Worm (Caenorhabditis elegans) whole organism, L4 larva: ENCODE measurements around the gene lin-24.
A peak's percentile ranks its signal among the peaks of the same experiment; 100 is the strongest.

Source experiments
- F44E2.7 ChIP-seq: fragments of 200-800 bp; sonication (Bioruptor generic); IDR thresholded peaks from 2 replicates; pipeline ENCODE4 v2.1.2; 2022; ENCODE audit warnings: missing genetic modification characterization, missing compliant biosample characterization
- T26A8.4 ChIP-seq: fragments of 200-800 bp; sonication (Bioruptor generic); IDR thresholded peaks from 2 replicates; pipeline ENCODE4 v1.3.6; 2022; ENCODE audit warnings: missing genetic modification characterization, missing compliant biosample characterization
- Y48G9A.11 ChIP-seq: fragments of 200-800 bp; sonication (Bioruptor generic); IDR thresholded peaks from 2 replicates; pipeline ENCODE4 v1.3.6; 2022; ENCODE audit warnings: missing genetic modification reagents, missing genetic modification characterization, missing compliant biosample characterization
- Y5F2A.4 ChIP-seq: fragments of 200-800 bp; sonication (Bioruptor generic); optimal IDR thresholded peaks from 2 replicates; lab custom pipeline; 2018; ENCODE audit warnings: mild to moderate bottlenecking, missing genetic modification characterization, missing compliant biosample characterization
- ZK337.2 ChIP-seq: fragments of 200-800 bp; sonication (Bioruptor generic); IDR thresholded peaks from 2 replicates; pipeline ENCODE4 v1.3.6; 2022; ENCODE audit warnings: missing genetic modification reagents, missing genetic modification characterization, missing compliant biosample characterization
- aha-1 ChIP-seq: fragments of 150-350 bp; peaks from one replicate; lab custom pipeline; 2014; ENCODE audit warnings: missing biosample characterization, missing genetic modification characterization
- aly-2 ChIP-seq: sonication (generic microtip); optimal IDR thresholded peaks from 2 replicates; lab custom pipeline; 2018; ENCODE audit warnings: missing biosample characterization, missing genetic modification characterization
- arid-1 ChIP-seq: fragments of 200-800 bp; sonication (Bioruptor generic); conservative IDR thresholded peaks from 2 replicates; pipeline ENCODE4 v1.3.6; 2022; ENCODE audit warnings: missing genetic modification reagents, missing genetic modification characterization, missing compliant biosample characterization
- ceh-32 ChIP-seq: sonication (generic microtip); optimal IDR thresholded peaks from 2 replicates; lab custom pipeline; 2016; ENCODE audit warnings: mild to moderate bottlenecking, missing genetic modification characterization, missing compliant biosample characterization; ENCODE audit not compliant: poor library complexity
- ceh-44 ChIP-seq: fragments of 200-800 bp; sonication (Bioruptor generic); IDR thresholded peaks from 2 replicates; pipeline ENCODE4 v1.3.6; 2022; ENCODE audit warnings: missing genetic modification reagents, missing genetic modification characterization, missing compliant biosample characterization
- ceh-62 ChIP-seq: sonication (generic microtip); optimal IDR thresholded peaks from 2 replicates; lab custom pipeline; 2017; ENCODE audit warnings: missing biosample characterization, missing genetic modification characterization
- ceh-82 ChIP-seq: sonication (generic microtip); optimal IDR thresholded peaks from 2 replicates; lab custom pipeline; 2017; ENCODE audit warnings: missing biosample characterization, missing genetic modification characterization
- daf-16 ChIP-seq, 3 experiments: sonication (generic microtip); optimal IDR thresholded peaks; 2 replicates each; lab custom pipeline; 2016 to 2017; ENCODE audit warnings: missing genetic modification characterization in 3 of 3, missing genetic modification reagents in 3 of 3, mild to moderate bottlenecking in 2 of 3, missing compliant biosample characterization in 2 of 3, missing biosample characterization in 1 of 3, moderate library complexity in 1 of 3
- daf-19 ChIP-seq: fragments of 200-800 bp; sonication (Bioruptor generic); conservative IDR thresholded peaks from 2 replicates; pipeline ENCODE4 v1.3.6; 2022; ENCODE audit warnings: missing genetic modification characterization, missing compliant biosample characterization
- daf-8 ChIP-seq: fragments of 200-800 bp; sonication (Bioruptor generic); IDR thresholded peaks from 2 replicates; pipeline ENCODE4 v1.3.6; 2022; ENCODE audit warnings: missing genetic modification characterization, missing compliant biosample characterization
- dmd-6 ChIP-seq: fragments of 200-800 bp; sonication (Bioruptor generic); IDR thresholded peaks from 2 replicates; pipeline ENCODE4 v1.3.6; 2022; ENCODE audit warnings: missing genetic modification reagents, missing genetic modification characterization, missing compliant biosample characterization
- dpl-1 ChIP-seq: fragments of 150-350 bp; optimal IDR thresholded peaks from 2 replicates; lab custom pipeline; 2014; ENCODE audit warnings: missing biosample characterization, missing genetic modification reagents, missing genetic modification characterization
- dve-1 ChIP-seq: sonication (generic microtip); optimal IDR thresholded peaks from 2 replicates; lab custom pipeline; 2017; ENCODE audit warnings: antibody characterized with exemption, mild to moderate bottlenecking, missing genetic modification characterization, missing compliant biosample characterization; ENCODE audit not compliant: insufficient read depth
- egl-43 ChIP-seq: fragments of 200-800 bp; sonication (Bioruptor generic); IDR thresholded peaks from 2 replicates; pipeline ENCODE4 v1.3.6; 2022; ENCODE audit warnings: missing genetic modification reagents, missing genetic modification characterization, missing compliant biosample characterization
- hlh-30 ChIP-seq: sonication (generic microtip); optimal IDR thresholded peaks from 2 replicates; lab custom pipeline; 2017; ENCODE audit warnings: antibody characterized with exemption, mild to moderate bottlenecking, missing genetic modification characterization, missing compliant biosample characterization; ENCODE audit not compliant: insufficient read depth
- hmg-1.1 ChIP-seq: fragments of 200-800 bp; sonication (Bioruptor generic); IDR thresholded peaks from 2 replicates; pipeline ENCODE4 v1.3.6; 2022; ENCODE audit warnings: missing genetic modification reagents, missing genetic modification characterization, missing compliant biosample characterization
- jun-1 ChIP-seq: fragments of 150-350 bp; optimal IDR thresholded peaks from 2 replicates; lab custom pipeline; 2014; ENCODE audit warnings: missing biosample characterization, missing genetic modification reagents, missing genetic modification characterization
- lin-38 ChIP-seq: fragments of 200-800 bp; sonication (Bioruptor generic); IDR thresholded peaks from 2 replicates; pipeline ENCODE4 v1.3.6; 2022; ENCODE audit warnings: missing genetic modification reagents, missing genetic modification characterization, missing compliant biosample characterization
- lsy-2 ChIP-seq, 2 experiments: fragments of 150-350 bp in 1 of 2; sonication (generic microtip) in 1 of 2; optimal IDR thresholded peaks; 2 replicates each; lab custom pipeline; 2014 to 2017; ENCODE audit warnings: missing biosample characterization in 2 of 2, missing genetic modification characterization in 2 of 2
- madf-5 ChIP-seq, 2 experiments: fragments of 200-800 bp; sonication (Bioruptor generic); IDR thresholded peaks; 2 replicates each; pipeline ENCODE4 v1.3.6; 2022; ENCODE audit warnings: missing compliant biosample characterization in 2 of 2, missing genetic modification characterization in 2 of 2
- madf-9 ChIP-seq: fragments of 200-800 bp; sonication (Bioruptor generic); conservative IDR thresholded peaks from 2 replicates; pipeline ENCODE4 v1.3.6; 2022; ENCODE audit warnings: missing genetic modification reagents, missing genetic modification characterization, missing compliant biosample characterization
- mep-1 ChIP-seq: fragments of 150-350 bp; sonication (generic microtip); optimal IDR thresholded peaks from 3 replicates; lab custom pipeline; 2014; ENCODE audit warnings: missing biosample characterization, missing genetic modification characterization
- mes-2 ChIP-seq: sonication (generic microtip); optimal IDR thresholded peaks from 2 replicates; lab custom pipeline; 2016; ENCODE audit warnings: missing genotype, mild to moderate bottlenecking, missing genetic modification characterization, missing compliant biosample characterization; ENCODE audit not compliant: poor library complexity, severe bottlenecking
- nhr-102 ChIP-seq: sonication (generic microtip); optimal IDR thresholded peaks from 2 replicates; lab custom pipeline; 2016; ENCODE audit warnings: mild to moderate bottlenecking, missing genetic modification characterization, moderate library complexity, missing compliant biosample characterization
- nhr-237 ChIP-seq: sonication (generic microtip); optimal IDR thresholded peaks from 2 replicates; lab custom pipeline; 2017; ENCODE audit warnings: missing biosample characterization, missing genetic modification characterization
- nhr-28 ChIP-seq: fragments of 150-350 bp; optimal IDR thresholded peaks from 2 replicates; lab custom pipeline; 2014; ENCODE audit warnings: missing biosample characterization, missing genetic modification characterization
- nhr-6 ChIP-seq: fragments of 150-350 bp; optimal IDR thresholded peaks from 2 replicates; lab custom pipeline; 2014; ENCODE audit warnings: missing biosample characterization, missing genetic modification characterization
- pha-4 ChIP-seq, 2 experiments: fragments of 150-350 bp in 1 of 2; fragments of 200-800 bp in 1 of 2; sonication (Bioruptor generic) in 1 of 2; IDR thresholded peaks in 1 of 2; optimal IDR thresholded peaks in 1 of 2; 2 replicates each; pipeline versions ENCODE4 v1.3.6 to Lab custom; 2014 to 2022; ENCODE audit warnings: missing genetic modification characterization in 2 of 2, missing genetic modification reagents in 2 of 2, missing biosample characterization in 1 of 2, missing compliant biosample characterization in 1 of 2
- rbr-2 ChIP-seq: sonication (generic microtip); optimal IDR thresholded peaks from 2 replicates; lab custom pipeline; 2016; ENCODE audit warnings: missing genotype, missing genetic modification characterization, missing compliant biosample characterization
- saeg-2 ChIP-seq: fragments of 200-800 bp; sonication (Bioruptor generic); IDR thresholded peaks from 2 replicates; pipeline ENCODE4 v1.3.6; 2022; ENCODE audit warnings: missing genetic modification reagents, missing genetic modification characterization, missing compliant biosample characterization
- tag-97 ChIP-seq: fragments of 200-800 bp; sonication (Bioruptor generic); IDR thresholded peaks from 2 replicates; pipeline ENCODE4 v1.3.6; 2022; ENCODE audit warnings: missing genetic modification characterization, missing compliant biosample characterization
- unc-39 ChIP-seq: sonication (generic microtip); optimal IDR thresholded peaks from 2 replicates; lab custom pipeline; 2017; ENCODE audit warnings: missing biosample characterization, missing genetic modification characterization
- unc-62 ChIP-seq, 3 experiments: fragments of 150-350 bp in 1 of 3; sonication (generic microtip); optimal IDR thresholded peaks in 2 of 3; peaks in 1 of 3; 1 replicate in 1 of 3; 2 replicates in 2 of 3; lab custom pipeline; 2014 to 2017; ENCODE audit warnings: missing biosample characterization in 3 of 3, missing genetic modification characterization in 3 of 3, missing genetic modification reagents in 3 of 3, missing genotype in 1 of 3
- ztf-7 ChIP-seq: fragments of 150-350 bp; optimal IDR thresholded peaks from 2 replicates; lab custom pipeline; 2014; ENCODE audit warnings: missing biosample characterization, missing genetic modification characterization

The lin-24 gene

DNA sequence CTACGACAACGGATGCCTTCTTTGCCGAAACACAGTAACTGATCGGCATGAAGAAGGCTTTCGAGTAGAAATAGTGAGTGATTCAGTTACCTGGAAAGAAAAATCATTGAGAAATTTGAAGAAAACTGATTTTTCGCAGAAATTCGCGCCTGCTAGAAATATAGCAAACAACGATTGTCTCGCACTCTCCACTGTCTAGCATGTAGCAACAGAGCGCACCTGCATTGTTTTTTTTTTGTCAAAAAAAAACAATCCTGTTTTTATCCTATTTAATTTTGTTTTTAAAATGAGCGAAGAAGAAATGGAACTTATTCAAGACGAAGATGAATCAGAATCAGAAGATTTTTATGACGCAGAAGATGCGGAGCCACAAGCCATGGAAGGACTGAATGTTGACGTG, 8.2 kb upstream of the lin-24 start, which contains the start of the genes ddb-1 and M18.6 (continued):
- TF ChIP-seq saeg-2 (GFP tag; lab: Robert Waterston, UW), result no peak
- no peak for TF ChIP-seq ceh-32
- no peak for TF ChIP-seq F44E2.7 (GFP tag; lab: Robert Waterston, UW)
- TF ChIP-seq hmg-1.1 (GFP tag; lab: Robert Waterston, UW), result 0 out of 2 replicates have a peak, but pooled peaks have one; percentile 15
- TF ChIP-seq dpl-1 (GFP tag; lab: Kevin White, UChicago), result peak; percentile 24
- no peak for TF ChIP-seq Y5F2A.4 (GFP tag; lab: Kevin White, UChicago)
- TF ChIP-seq ztf-7 (tag; lab: Kevin White, UChicago), result no peak
- no peak for TF ChIP-seq daf-8 (GFP tag; lab: Robert Waterston, UW)
- peak; percentile 25 for TF ChIP-seq nhr-28 (tag; lab: Kevin White, UChicago)
- no peak for TF ChIP-seq egl-43 (GFP tag; lab: Robert Waterston, UW)
- peak; percentile 48 for TF ChIP-seq mes-2 (tag; lab: Kevin White, UChicago)
- TF ChIP-seq madf-9 (GFP tag; lab: Robert Waterston, UW), result no peak
- TF ChIP-seq ZK337.2 (GFP tag; lab: Robert Waterston, UW), result no peak
- no peak for TF ChIP-seq arid-1 (GFP tag; lab: Robert Waterston, UW)
- no peak for TF ChIP-seq ceh-82 (tag; lab: Kevin White, UChicago)
- no peak for TF ChIP-seq unc-39 (tag; lab: Kevin White, UChicago)
- no peak for TF ChIP-seq pha-4 (GFP tag; IDR thresholded peaks at IDR 0.05; lab: Robert Waterston, UW)
- peak; percentile 19 for TF ChIP-seq pha-4 (tag; optimal IDR thresholded peaks at IDR 0.05; lab: Kevin White, UChicago)
- TF ChIP-seq mep-1 (tag; lab: Kevin White, UChicago), result peak; percentile 22
- no peak for TF ChIP-seq ceh-44 (GFP tag; lab: Robert Waterston, UW)
- TF ChIP-seq nhr-237, result no peak
- no peak for TF ChIP-seq T26A8.4 (GFP tag; lab: Robert Waterston, UW)
- TF ChIP-seq, all 104 proteins: peak for 13

DNA sequence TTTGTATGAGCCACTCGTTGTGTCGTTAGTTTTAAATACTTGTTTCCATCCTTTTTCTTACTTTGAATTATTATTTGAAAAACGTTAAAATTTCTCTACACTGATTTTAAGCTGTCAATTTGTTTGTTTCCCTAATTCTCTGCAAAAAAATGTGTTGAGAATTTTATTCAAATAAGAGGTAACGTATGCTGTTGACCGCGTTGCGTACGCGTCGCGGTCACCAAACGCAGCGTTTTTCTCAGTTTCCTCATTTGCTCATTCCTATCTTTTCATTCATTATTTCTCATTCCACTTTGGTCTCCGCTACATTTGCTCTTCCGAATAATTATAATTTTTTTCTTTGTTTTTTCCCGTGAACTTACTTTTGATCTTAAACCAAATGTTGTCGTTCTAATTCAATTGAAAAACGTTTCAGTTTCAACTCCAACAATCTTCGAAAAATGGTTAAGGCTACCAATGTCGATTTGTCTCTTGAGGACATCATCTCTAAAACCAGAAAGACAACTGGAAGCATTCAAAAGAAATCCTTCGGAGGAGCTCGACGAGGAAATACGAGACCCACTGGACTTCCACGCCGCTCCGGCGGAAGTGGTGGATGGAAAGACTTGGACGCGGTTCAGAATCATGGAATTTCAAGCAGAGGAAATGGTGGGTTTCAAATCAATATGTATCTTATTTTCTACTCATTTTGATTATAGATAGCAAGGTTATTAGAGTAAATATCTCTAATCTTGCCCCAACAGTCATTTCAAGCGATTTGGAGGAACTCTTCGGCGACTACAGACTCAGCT, 6.2 kb upstream of the lin-24 start, which contains the start of gene aly-3:
Gene aly-3 (plus strand): TSS at position 409 of the 791 bp plus-strand sequence.
- TF ChIP-seq hlh-30, result no peak
- TF ChIP-seq mep-1 (tag; lab: Kevin White, UChicago), result peak; percentile 47
- TF ChIP-seq rbr-2, result no peak
- TF ChIP-seq dve-1 (tag; lab: Kevin White, UChicago), result peak; percentile 39
- no peak for TF ChIP-seq madf-5 (GFP tag; IDR thresholded peaks at IDR 0.05; lab: Robert Waterston, UW)
- no peak for TF ChIP-seq tag-97
- no peak for TF ChIP-seq aly-2 (tag; lab: Kevin White, UChicago)
- TF ChIP-seq dmd-6 (GFP tag; lab: Robert Waterston, UW), result no peak
- peak; percentile 49; the same call in 1 of the 2 replicates for TF ChIP-seq lin-38 (GFP tag; lab: Robert Waterston, UW)
- TF ChIP-seq aha-1 (tag; lab: Kevin White, UChicago), result peak; percentile 92
- peak in 1 of 2 experiments; percentile 39 for TF ChIP-seq unc-62 (GFP tag; optimal IDR thresholded peaks at IDR 0.05 in 1 of 2; lab: Kevin White, UChicago)
- no peak for TF ChIP-seq unc-62 (tag; optimal IDR thresholded peaks at IDR 0.05; lab: Kevin White, UChicago)
- no peak for TF ChIP-seq nhr-6
- no peak for TF ChIP-seq Y48G9A.11
- TF ChIP-seq mes-2 (tag; lab: Kevin White, UChicago), result peak; percentile 64
- no peak for TF ChIP-seq ceh-62 (tag; lab: Kevin White, UChicago)
- TF ChIP-seq daf-16 (GFP tag; optimal IDR thresholded peaks at IDR 0.05; lab: Kevin White, UChicago), result no peak
- peak; percentile 44 for TF ChIP-seq daf-16 (tag; optimal IDR thresholded peaks at IDR 0.05; lab: Kevin White, UChicago)
- TF ChIP-seq nhr-102 (tag; lab: Kevin White, UChicago), result no peak
- no peak for TF ChIP-seq daf-19
- no peak for TF ChIP-seq jun-1 (tag; lab: Kevin White, UChicago)
- TF ChIP-seq dpl-1 (GFP tag; lab: Kevin White, UChicago), result peak; percentile 12
- peak in 1 of 2 experiments; percentile 57 for TF ChIP-seq lsy-2 (tag; optimal IDR thresholded peaks at IDR 0.05; lab: Kevin White, UChicago)
